Worm (Caenorhabditis elegans) whole organism, dauer: Measurements from ENCODE around the gene C08E3.15.

Source experiments
- unc-62 ChIP-seq: sonication (generic microtip); optimal IDR thresholded peaks from 2 replicates; lab custom pipeline; 2017; ENCODE audit warnings: missing biosample characterization, missing genetic modification reagents, missing genetic modification characterization

The C08E3.15 gene

ce11 chrII:1603049-1603448, 24.6 kb downstream of the C08E3.15 start:
- TF ChIP-seq unc-62 = no peak

- TF ChIP-seq unc-62 = no peak
These were observed 26.2 kb downstream of the C08E3.15 start, which contains the start of gene bath-47 for ce11 chrII:1601507-1601906. Gene bath-47, plus strand, starts transcription at chrII:1601811.

DNA sequence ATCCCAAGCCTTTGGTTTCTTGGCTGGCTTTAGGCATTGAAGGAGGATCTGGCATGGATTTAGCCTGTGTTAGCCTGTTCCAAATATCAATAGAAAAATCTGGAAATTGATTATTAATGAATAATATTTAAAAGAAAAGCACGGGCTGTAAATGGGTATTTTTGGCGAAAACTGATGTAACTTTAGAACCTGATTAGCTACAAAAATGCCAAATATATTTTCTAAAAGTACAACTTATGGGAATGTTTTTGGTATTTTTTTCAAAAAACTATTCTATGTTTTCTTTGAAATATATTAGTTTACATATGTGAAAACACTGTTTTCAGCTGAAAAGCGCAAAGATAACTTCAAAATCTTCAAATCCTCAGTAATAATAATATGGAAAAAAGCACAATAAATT, 27.0 kb downstream of the C08E3.15 start, which contains the start of gene bath-26:
bath-26 (minus strand) TSS at position 101 of the 400 bp plus-strand sequence.
- no peak for TF ChIP-seq unc-62

DNA sequence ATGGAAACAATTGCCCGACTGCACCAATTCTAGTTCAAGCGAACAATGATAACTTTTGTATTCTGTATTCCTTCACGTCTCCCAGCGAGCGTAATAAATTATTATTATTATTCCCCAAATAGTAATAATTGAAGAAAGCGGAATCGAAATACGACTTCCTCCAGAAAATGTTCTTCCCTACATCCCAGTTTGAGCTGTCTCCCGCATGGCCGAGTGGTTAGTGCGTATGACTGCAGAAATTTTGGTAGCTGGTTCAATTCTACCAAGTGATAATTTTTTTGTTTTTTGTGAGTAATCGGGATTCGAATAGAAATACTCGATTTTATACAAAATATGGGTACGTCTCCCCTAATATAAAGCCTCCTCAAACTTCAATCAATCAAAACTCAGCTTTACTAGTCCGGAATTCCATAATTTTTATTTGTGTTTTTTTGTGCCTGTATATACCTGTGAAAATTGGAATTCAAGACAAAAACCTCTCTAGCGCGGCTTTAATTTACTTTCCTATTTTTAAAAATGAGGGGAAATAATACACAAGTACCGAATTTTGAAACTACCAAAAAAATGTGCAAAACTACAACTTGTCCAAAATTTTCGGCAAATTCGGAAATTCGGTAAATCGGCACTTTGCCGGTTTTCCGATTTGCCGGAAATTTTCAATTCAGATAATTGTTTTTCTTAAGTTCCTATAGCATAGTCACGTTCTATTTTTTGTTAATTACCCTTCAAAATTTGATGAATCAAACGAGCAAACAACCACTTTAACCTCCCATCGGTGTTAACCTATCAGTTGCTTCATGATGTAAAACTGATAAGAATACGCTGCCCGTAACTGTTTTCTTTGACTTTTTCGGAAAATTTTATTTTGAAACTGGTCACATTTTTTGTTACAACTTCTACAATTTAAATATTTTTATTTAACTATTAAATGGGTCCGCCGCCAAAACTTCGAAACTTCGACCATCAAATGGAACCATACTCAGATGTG, 30.3 kb downstream of the C08E3.15 start, which contains the start of gene bath-46:
bath-46 (plus strand) TSS at position 806 of the 988 bp plus-strand sequence.
- no peak for TF ChIP-seq unc-62

- TF ChIP-seq unc-62 = no peak
These were observed 32.5 kb downstream of the C08E3.15 start, which contains the start of gene clec-20 for ce11 chrII:1595137-1595536. Gene clec-20, minus strand, starts transcription at chrII:1595237.

- no peak for TF ChIP-seq unc-62
These were observed 37.8 kb downstream of the C08E3.15 start, which contains the start of gene T07H3.7 for ce11 chrII:1589845-1590244. Gene T07H3.7, minus strand, starts transcription at chrII:1589945.

DNA sequence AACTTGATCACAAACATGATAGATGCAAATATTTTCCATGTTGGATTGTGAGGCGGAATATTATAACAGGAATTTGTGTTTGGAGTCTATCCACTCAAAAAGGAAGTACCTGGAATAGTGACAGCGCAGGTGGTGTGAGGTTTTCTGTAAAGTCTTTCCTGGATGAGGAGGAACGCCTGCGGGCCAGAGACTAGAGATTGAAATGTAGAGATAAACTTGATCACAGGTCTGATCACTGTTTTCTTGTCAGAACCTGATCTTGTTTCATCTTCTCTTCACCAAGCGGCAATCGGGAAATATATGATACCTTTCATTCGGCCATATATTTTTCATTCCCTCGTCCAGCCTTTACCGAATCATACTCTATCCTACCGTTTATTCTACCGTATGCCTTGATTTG, 41.4 kb downstream of the C08E3.15 start, which contains the start of gene T07H3.8:
T07H3.8 (plus strand) TSS at position 301 of the 400 bp plus-strand sequence.
- TF ChIP-seq unc-62 = no peak

DNA sequence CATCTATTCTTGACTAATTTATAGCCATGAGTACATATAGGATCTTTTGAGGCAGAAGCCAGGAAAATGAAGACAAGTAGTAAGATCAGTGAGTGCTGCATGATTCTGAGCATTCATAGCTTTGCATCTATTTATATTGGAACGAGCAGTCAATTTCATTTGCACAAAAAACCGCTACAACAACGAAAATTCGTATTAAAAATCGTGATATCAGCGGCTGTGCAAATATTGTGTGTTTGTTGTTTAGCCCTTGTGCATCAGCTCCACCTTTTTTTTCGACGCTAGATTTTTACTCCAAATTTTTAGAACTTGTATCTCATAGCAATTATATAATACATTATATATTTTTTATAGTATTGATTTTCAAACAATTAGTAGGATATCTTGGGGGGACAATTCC, 43.5 kb downstream of the C08E3.15 start, which contains the start of gene clec-21:
clec-21 (minus strand) TSS at position 101 of the 400 bp plus-strand sequence.
- no peak for TF ChIP-seq unc-62

DNA sequence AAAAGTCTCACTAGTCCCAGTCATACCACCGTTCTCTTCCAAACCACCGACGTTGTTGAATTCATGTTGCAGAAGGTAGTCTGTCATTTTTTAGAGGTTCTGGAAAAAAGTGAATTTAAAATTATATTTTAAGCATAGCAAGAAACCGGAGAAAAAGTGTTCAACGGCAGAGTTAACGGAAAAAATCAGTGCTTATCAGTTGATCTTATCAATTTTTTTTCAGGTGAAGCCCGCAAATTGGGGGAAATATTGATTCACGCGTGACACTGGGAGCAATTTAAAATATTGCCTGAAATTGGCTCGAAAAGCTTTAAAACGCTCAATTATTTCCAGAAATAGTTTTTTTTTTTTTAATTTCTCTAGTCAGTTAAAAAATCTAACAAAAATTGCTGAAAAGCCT, 47.8 kb downstream of the C08E3.15 start, which contains the start of gene math-38:
math-38 (minus strand) TSS at position 101 of the 400 bp plus-strand sequence.
- no peak for TF ChIP-seq unc-62
